Fruit fly (Drosophila melanogaster): Measurements from ENCODE around the gene rudhira.

rudhira gene

dm6 chrX:11857522-11858438 lies 41.1 kb downstream of the rudhira start (continued):
- TF ChIP-seq scrt (GFP tag; optimal IDR thresholded peaks at IDR 0.05) (peak; percentile 35), chn (GFP tag; optimal IDR thresholded peaks at IDR 0.05) (peak; percentile 52), CG7556 (GFP tag; optimal IDR thresholded peaks at IDR 0.05) (peak; percentile 58), luna (GFP tag; optimal IDR thresholded peaks at IDR 0.05) (peak; percentile 25), sima (GFP tag; optimal IDR thresholded peaks at IDR 0.05) (peak; percentile 9), hbn (GFP tag; IDR thresholded peaks at IDR 0.05; ENCODE audit: partially characterized antibody) (no peak), Antp (GFP tag; optimal IDR thresholded peaks at IDR 0.05) (peak; percentile 64), bab2 (GFP tag; optimal IDR thresholded peaks at IDR 0.05) (peak; percentile 79), fru (optimal IDR thresholded peaks at IDR 0.05) (no peak), CG7372 (GFP tag; IDR thresholded peaks at IDR 0.05) (peak; percentile 78), cas (GFP tag; IDR thresholded peaks at IDR 0.05) (0 out of 2 replicates have a peak, but pooled peaks have one; percentile 59), Dref (GFP tag; IDR thresholded peaks at IDR 0.05) (no peak), fd102C (GFP tag; optimal IDR thresholded peaks at IDR 0.05) (no peak), kay (GFP tag; optimal IDR thresholded peaks at IDR 0.05) (peak; percentile 33), Neu2 (GFP tag; optimal IDR thresholded peaks at IDR 0.05; ENCODE audit: borderline replicate concordance) (no peak), CG18599 (GFP tag; optimal IDR thresholded peaks at IDR 0.05) (peak; percentile 62), pho (GFP tag; optimal IDR thresholded peaks at IDR 0.05) (no peak), row (GFP tag; IDR thresholded peaks at IDR 0.05) (peak; percentile 79), az2 (GFP tag; optimal IDR thresholded peaks at IDR 0.05) (peak; percentile 73), Pdp1 (GFP tag; optimal IDR thresholded peaks at IDR 0.05) (peak; percentile 81 to 82), vvl (GFP tag; IDR thresholded peaks at IDR 0.05) (peak; percentile 90), tio (GFP tag; optimal IDR thresholded peaks at IDR 0.05) (peak; percentile 18), CG30431 (GFP tag; optimal IDR thresholded peaks at IDR 0.05) (peak; percentile 51), CG15601 (tag; optimal IDR thresholded peaks at IDR 0.05) (peak; percentile 87), CG10543 (GFP tag; optimal IDR thresholded peaks at IDR 0.05) (peak; percentile 18), ranshi (GFP tag; IDR thresholded peaks at IDR 0.05) (peak; percentile 75), CG17186 (GFP tag; optimal IDR thresholded peaks at IDR 0.05) (peak; percentile 9), gt (GFP tag; IDR thresholded peaks at IDR 0.05) (peak; percentile 67), NFAT (GFP tag; IDR thresholded peaks at IDR 0.05) (peak; percentile 56), CG6175 (GFP tag; IDR thresholded peaks at IDR 0.05) (peak; percentile 27; the same call in 1 of the 3 replicates), ewg (GFP tag; optimal IDR thresholded peaks at IDR 0.05) (peak; percentile 51), maf-S (GFP tag; optimal IDR thresholded peaks at IDR 0.05) (peak; percentile 5), TFAM (GFP tag; optimal IDR thresholded peaks at IDR 0.05) (peak; percentile 15), cg (GFP tag; optimal IDR thresholded peaks at IDR 0.05) (no peak), p53 (GFP tag; optimal IDR thresholded peaks at IDR 0.05) (no peak), Doc3 (GFP tag; IDR thresholded peaks at IDR 0.05; ENCODE audit: partially characterized antibody) (no peak), CG3847 (GFP tag; IDR thresholded peaks at IDR 0.05) (peak; percentile 34; the same call in 1 of the 2 replicates), Atf6 (GFP tag; IDR thresholded peaks at IDR 0.05) (peak; percentile 20; the same call in 1 of the 2 replicates), ro (GFP tag; IDR thresholded peaks at IDR 0.05) (no peak), grn (GFP tag; optimal IDR thresholded peaks at IDR 0.05) (peak; percentile 22), Mrtf (GFP tag; IDR thresholded peaks at IDR 0.05) (peak; percentile 79), CG4707 (GFP tag; optimal IDR thresholded peaks at IDR 0.05) (peak; percentile 64), CG10366 (GFP tag; IDR thresholded peaks at IDR 0.05) (peak; percentile 78), pros (GFP tag; optimal IDR thresholded peaks at IDR 0.05) (no peak), hth (optimal IDR thresholded peaks at IDR 0.05) (no peak), z (GFP tag; IDR thresholded peaks at IDR 0.05) (0 out of 3 replicates have a peak, but pooled peaks have one; percentile 6), HHEX (GFP tag; optimal IDR thresholded peaks at IDR 0.05) (peak; percentile 32), CG10565 (GFP tag; optimal IDR thresholded peaks at IDR 0.05) (no peak), pzg (GFP tag; optimal IDR thresholded peaks at IDR 0.05) (no peak)

Measured in whole organism, embryonic.